Fruit fly (Drosophila melanogaster) whole organism, pupa: Measurements from ENCODE around the gene CG33309.

Experiments
- CG32121 ChIP-seq: fragments of 200-800 bp; sonication (Bioruptor generic); IDR thresholded peaks from 2 replicates; pipeline ENCODE4 v1.3.6; 2022; ENCODE audit warnings: missing biosample characterization, missing genetic modification characterization
- D1 ChIP-seq: fragments of 200-800 bp; sonication (Bioruptor generic); optimal IDR thresholded peaks from 2 replicates; lab custom pipeline; 2018; ENCODE audit warnings: missing biosample characterization, mild to moderate bottlenecking, missing genetic modification characterization, moderate library complexity

DNA sequence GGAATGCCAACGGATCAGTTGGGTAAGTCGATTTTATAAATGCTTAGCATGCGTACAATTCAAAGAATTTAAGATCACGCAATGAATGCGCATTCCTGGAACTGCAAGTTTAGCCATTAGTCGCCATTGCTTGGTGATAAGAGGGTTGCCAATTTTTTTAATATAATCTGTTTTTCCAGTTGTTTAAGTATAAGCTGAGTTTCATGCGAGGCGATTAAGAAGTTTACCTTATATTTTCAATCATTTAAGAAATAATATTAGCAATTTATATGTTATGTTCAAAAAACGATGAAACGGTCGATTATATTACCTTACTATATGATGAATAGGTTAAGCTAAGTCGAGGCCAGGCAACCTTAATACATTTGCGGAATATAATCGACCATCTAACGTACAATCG, 14.0 kb upstream of the CG33309 start, which contains the start of gene CG18420:
- TF ChIP-seq D1 (tag; lab: Kevin White, UChicago), result no peak
- no peak for TF ChIP-seq CG32121
